Worm (Caenorhabditis elegans) whole organism, L2 larva: ENCODE measurements around the gene W02A2.9.

Experiments
- ceh-82 ChIP-seq: fragments of 150-350 bp; optimal IDR thresholded peaks from 2 replicates; lab custom pipeline; 2014; ENCODE audit warnings: missing biosample characterization, missing genetic modification characterization
- lin-13 ChIP-seq: fragments of 150-350 bp; optimal IDR thresholded peaks from 2 replicates; lab custom pipeline; 2014; ENCODE audit warnings: missing biosample characterization, missing genetic modification reagents, missing genetic modification characterization
- nhr-6 ChIP-seq: fragments of 150-350 bp; optimal IDR thresholded peaks from 2 replicates; lab custom pipeline; 2014; ENCODE audit warnings: missing biosample characterization, missing genetic modification characterization
- unc-39 ChIP-seq: fragments of 150-350 bp; optimal IDR thresholded peaks from 2 replicates; lab custom pipeline; 2014; ENCODE audit warnings: missing biosample characterization, missing genetic modification characterization
- ztf-11 ChIP-seq: sonication (generic microtip); optimal IDR thresholded peaks from 2 replicates; lab custom pipeline; 2017; ENCODE audit warnings: missing biosample characterization, missing genetic modification characterization

ce11 chrIV:13394686-13395085 lies 47.2 kb downstream of the W02A2.9 start:
- TF ChIP-seq ceh-82 (tag; lab: Kevin White, UChicago) (no peak), lin-13 (no peak), ztf-11 (tag; lab: Kevin White, UChicago) (no peak), unc-39 (tag; lab: Kevin White, UChicago) (no peak), nhr-6 (tag; lab: Kevin White, UChicago) (no peak)
